Worm (Caenorhabditis elegans): ENCODE results near the gene Y51A2B.16.

The Y51A2B.16 gene

ce11 chrV:18368322-18368721 lies 29.4 kb downstream of the Y51A2B.16 start, which contains the start of gene C08E8.6:
TSS of gene C08E8.6 (minus strand) at chrV:18368422.
- TF ChIP-seq nhr-11 (tag; optimal IDR thresholded peaks at IDR 0.05): no peak
- no peak for TF ChIP-seq hlh-8 (tag; optimal IDR thresholded peaks at IDR 0.05)
- no peak for TF ChIP-seq sox-4 (tag; optimal IDR thresholded peaks at IDR 0.05)
- no peak for TF ChIP-seq pha-2 (tag; optimal IDR thresholded peaks at IDR 0.05)
- no peak for TF ChIP-seq C38D4.7 (GFP tag; optimal IDR thresholded peaks at IDR 0.05)
- no peak for TF ChIP-seq ceh-2 (tag; optimal IDR thresholded peaks at IDR 0.05)
- TF ChIP-seq odd-2 (tag; optimal IDR thresholded peaks at IDR 0.05): no peak
- no peak for TF ChIP-seq fkh-6 (tag; optimal IDR thresholded peaks at IDR 0.05)
- no peak for TF ChIP-seq ztf-16 (tag; optimal IDR thresholded peaks at IDR 0.05)
- TF ChIP-seq C08G9.2 (tag; optimal IDR thresholded peaks at IDR 0.05): no peak
- TF ChIP-seq pax-1 (tag; optimal IDR thresholded peaks at IDR 0.05): no peak
- TF ChIP-seq mec-3 (tag; optimal IDR thresholded peaks at IDR 0.05; ENCODE audit: borderline replicate concordance): no peak
- no peak for TF ChIP-seq npax-4 (tag; optimal IDR thresholded peaks at IDR 0.05)
- TF ChIP-seq pag-3 (tag; optimal IDR thresholded peaks at IDR 0.05; ENCODE audit: borderline replicate concordance): no peak
- TF ChIP-seq tbx-7 (tag; optimal IDR thresholded peaks at IDR 0.05): no peak
- no peak for TF ChIP-seq pha-4 (tag; optimal IDR thresholded peaks at IDR 0.05)
- no peak for TF ChIP-seq ama-1 (optimal IDR thresholded peaks at IDR 0.05)
- TF ChIP-seq zip-5 (tag; optimal IDR thresholded peaks at IDR 0.05): no peak
- no peak for TF ChIP-seq pat-9 (tag; optimal IDR thresholded peaks at IDR 0.05)
- no peak for TF ChIP-seq K09A11.1 (tag; optimal IDR thresholded peaks at IDR 0.05; ENCODE audit: insufficient read depth)

DNA sequence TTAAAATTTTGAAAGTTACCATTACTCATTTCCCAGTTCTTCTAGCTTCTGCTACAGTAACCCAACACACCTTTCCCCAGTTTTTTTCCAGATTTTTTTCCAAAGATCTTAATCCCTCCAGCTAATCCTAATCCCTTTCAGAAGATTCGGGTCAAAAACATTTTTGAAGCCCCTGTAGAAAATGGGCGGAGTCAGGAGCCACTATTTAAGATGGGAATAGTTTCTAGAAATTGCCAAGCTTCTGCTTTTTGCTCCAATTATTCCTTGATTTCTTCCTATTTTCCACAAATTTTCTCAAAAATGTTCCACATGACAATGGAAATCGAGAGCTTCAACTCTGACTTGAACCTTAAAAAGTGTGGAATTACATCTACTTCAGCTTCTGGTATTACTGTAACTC lies 33.2 kb downstream of the Y51A2B.16 start, which contains the start of gene C08E8.9:
Gene C08E8.9 (plus strand): TSS at position 301 of the 400 bp plus-strand sequence.
- TF ChIP-seq unc-86 (tag; optimal IDR thresholded peaks at IDR 0.05): no peak
- no peak for TF ChIP-seq rnt-1 (tag; optimal IDR thresholded peaks at IDR 0.05)
- no peak for TF ChIP-seq unc-3 (GFP tag; conservative IDR thresholded peaks at IDR 0.05)
- no peak for TF ChIP-seq unc-3 (tag; optimal IDR thresholded peaks at IDR 0.05)
- TF ChIP-seq tbx-2 (tag; optimal IDR thresholded peaks at IDR 0.05): no peak
- no peak for TF ChIP-seq ceh-14 (tag; optimal IDR thresholded peaks at IDR 0.05)
- no peak for TF ChIP-seq pha-2 (tag; optimal IDR thresholded peaks at IDR 0.05)
- no peak for TF ChIP-seq dve-1 (tag; optimal IDR thresholded peaks at IDR 0.05)
- TF ChIP-seq lim-6 (tag; optimal IDR thresholded peaks at IDR 0.05): no peak
- no peak for TF ChIP-seq dmd-4 (tag; optimal IDR thresholded peaks at IDR 0.05; ENCODE audit: borderline replicate concordance)
- TF ChIP-seq elt-4 (tag; optimal IDR thresholded peaks at IDR 0.05): no peak
- no peak for TF ChIP-seq unc-42 (tag; optimal IDR thresholded peaks at IDR 0.05)
- TF ChIP-seq mec-3 (tag; optimal IDR thresholded peaks at IDR 0.05; ENCODE audit: borderline replicate concordance): no peak
- TF ChIP-seq ceh-24 (tag; optimal IDR thresholded peaks at IDR 0.05): no peak

- no peak for TF ChIP-seq madf-2 (tag; optimal IDR thresholded peaks at IDR 0.05)
- TF ChIP-seq pqm-1 (tag; optimal IDR thresholded peaks at IDR 0.05): no peak
- TF ChIP-seq nfya-1 (tag; optimal IDR thresholded peaks at IDR 0.05): no peak
- TF ChIP-seq K02D7.2 (tag; optimal IDR thresholded peaks at IDR 0.05): no peak
- no peak for TF ChIP-seq ets-4 (tag; optimal IDR thresholded peaks at IDR 0.05)
- no peak for TF ChIP-seq pha-4 (tag; optimal IDR thresholded peaks at IDR 0.05)
- no peak for TF ChIP-seq T23F11.4 (GFP tag; optimal IDR thresholded peaks at IDR 0.05)
- no peak for TF ChIP-seq unc-42 (tag; optimal IDR thresholded peaks at IDR 0.05)
- TF ChIP-seq pax-1 (tag; optimal IDR thresholded peaks at IDR 0.05): no peak
- no peak for TF ChIP-seq nhr-232 (tag; optimal IDR thresholded peaks at IDR 0.05)
- no peak for TF ChIP-seq ama-1 (optimal IDR thresholded peaks at IDR 0.05)
- TF ChIP-seq ahr-1 (tag; optimal IDR thresholded peaks at IDR 0.05): no peak
- TF ChIP-seq npax-4 (tag; optimal IDR thresholded peaks at IDR 0.05): no peak
- no peak for TF ChIP-seq ceh-31 (tag; optimal IDR thresholded peaks at IDR 0.05)
- no peak for TF ChIP-seq sox-2 (GFP tag; IDR thresholded peaks at IDR 0.05)
- no peak for TF ChIP-seq ceh-18 (tag; optimal IDR thresholded peaks at IDR 0.05)
Measured at ce11 chrV:18362402-18362801, 35.3 kb downstream of the Y51A2B.16 start, which contains the start of gene C08E8.1. TSS of gene C08E8.1 (minus strand) at chrV:18362502.
